Fruit fly (Drosophila melanogaster) whole organism, embryonic: ENCODE measurements around the gene Grip91.
A peak's percentile ranks its signal among the peaks of the same experiment; 100 is the strongest.

Experiments
- Abd-B ChIP-seq: fragments of 200-800 bp; sonication (Bioruptor generic); optimal IDR thresholded peaks from 2 replicates; lab custom pipeline; 2018; ENCODE audit warnings: missing biosample characterization, mild to moderate bottlenecking, missing genetic modification characterization, moderate library complexity
- BEAF-32 ChIP-seq: fragments of 200-800 bp; sonication (Bioruptor generic); optimal IDR thresholded peaks from 3 replicates; lab custom pipeline; 2017; ENCODE audit warnings: missing biosample characterization, missing genetic modification characterization, mild to moderate bottlenecking, moderate library complexity, missing genetic modification reagents
- CG11504 ChIP-seq: fragments of 200-800 bp; sonication (Bioruptor generic); optimal IDR thresholded peaks from 3 replicates; lab custom pipeline; 2019; ENCODE audit warnings: missing biosample characterization, mild to moderate bottlenecking, missing genetic modification characterization, moderate library complexity
- CG12155 ChIP-seq: fragments of 200-800 bp; sonication (Bioruptor generic); optimal IDR thresholded peaks from 3 replicates; lab custom pipeline; 2016; ENCODE audit warnings: missing biosample characterization, missing genetic modification characterization
- CG13424 ChIP-seq: fragments of 200-800 bp; sonication (Bioruptor generic); optimal IDR thresholded peaks from 2 replicates; lab custom pipeline; 2019; ENCODE audit warnings: missing biosample characterization, mild to moderate bottlenecking, missing genetic modification characterization, moderate library complexity
- CG13624 ChIP-seq: fragments of 200-800 bp; sonication (Bioruptor generic); optimal IDR thresholded peaks from 2 replicates; lab custom pipeline; 2016; ENCODE audit warnings: missing biosample characterization, missing genetic modification characterization
- CG15073 ChIP-seq: fragments of 200-800 bp; sonication (Bioruptor generic); optimal IDR thresholded peaks from 2 replicates; lab custom pipeline; 2016; ENCODE audit warnings: missing biosample characterization, missing genetic modification characterization
- CG15696 ChIP-seq: fragments of 200-800 bp; sonication (Bioruptor generic); optimal IDR thresholded peaks from 2 replicates; lab custom pipeline; 2019; ENCODE audit warnings: missing biosample characterization, mild to moderate bottlenecking, missing genetic modification characterization, moderate library complexity
- CG16863 ChIP-seq: fragments of 200-800 bp; sonication (Bioruptor generic); optimal IDR thresholded peaks from 3 replicates; lab custom pipeline; 2016; ENCODE audit warnings: missing biosample characterization, missing genetic modification characterization
- CG18764 ChIP-seq: fragments of 200-800 bp; sonication (Bioruptor generic); optimal IDR thresholded peaks from 3 replicates; lab custom pipeline; 2016; ENCODE audit warnings: missing biosample characterization, missing genetic modification characterization
- CG3163 ChIP-seq: fragments of 200-800 bp; sonication (Bioruptor generic); optimal IDR thresholded peaks from 3 replicates; lab custom pipeline; 2016; ENCODE audit warnings: missing biosample characterization, missing genetic modification characterization
- CG34376 ChIP-seq: fragments of 200-800 bp; sonication (Bioruptor generic); optimal IDR thresholded peaks from 2 replicates; lab custom pipeline; 2018; ENCODE audit warnings: missing biosample characterization, mild to moderate bottlenecking, missing genetic modification characterization
- CG43689 ChIP-seq: fragments of 200-800 bp; sonication (Bioruptor generic); IDR thresholded peaks from 2 replicates; pipeline ENCODE4 v1.3.6; 2022; ENCODE audit warnings: missing biosample characterization, missing genetic modification characterization
- CG4404 ChIP-seq: fragments of 200-800 bp; sonication (Bioruptor generic); IDR thresholded peaks from 2 replicates; pipeline ENCODE4 v1.3.6; 2022; ENCODE audit warnings: missing biosample characterization, missing genetic modification characterization
- CG4707 ChIP-seq: fragments of 200-800 bp; sonication (Bioruptor generic); optimal IDR thresholded peaks from 2 replicates; lab custom pipeline; 2018; ENCODE audit warnings: missing biosample characterization, mild to moderate bottlenecking, missing genetic modification characterization, moderate library complexity
- CG6689 ChIP-seq: fragments of 200-800 bp; sonication (Bioruptor generic); IDR thresholded peaks from 2 replicates; pipeline ENCODE4 v1.3.6; 2022; ENCODE audit warnings: missing biosample characterization, missing genetic modification characterization
- CG7556 ChIP-seq: fragments of 200-800 bp; sonication (Bioruptor generic); optimal IDR thresholded peaks from 2 replicates; lab custom pipeline; 2017; ENCODE audit warnings: missing biosample characterization, mild to moderate bottlenecking, missing genetic modification characterization
- CG8478 ChIP-seq: fragments of >200 bp; optimal IDR thresholded peaks from 2 replicates; lab custom pipeline; 2018
- Deaf1 ChIP-seq: fragments of 200-800 bp; optimal IDR thresholded peaks from 3 replicates; lab custom pipeline; 2019; ENCODE audit warnings: missing biosample characterization, mild to moderate bottlenecking, missing genetic modification characterization, moderate library complexity
- Drgx ChIP-seq: fragments of 200-800 bp; sonication (Bioruptor generic); IDR thresholded peaks from 2 replicates; pipeline ENCODE4 v1.3.6; 2022; ENCODE audit warnings: missing biosample characterization, missing genetic modification characterization
- E2f2 ChIP-seq: fragments of 200-800 bp; sonication (Bioruptor generic); IDR thresholded peaks from 2 replicates; pipeline ENCODE4 v1.3.6; 2022; ENCODE audit warnings: missing biosample characterization, missing genetic modification characterization
- Ets97D ChIP-seq: fragments of 200-800 bp; sonication (Bioruptor generic); optimal IDR thresholded peaks from 3 replicates; lab custom pipeline; 2016; ENCODE audit warnings: missing biosample characterization, missing genetic modification characterization
- Hmr ChIP-seq: fragments of 200-800 bp; sonication (Bioruptor generic); optimal IDR thresholded peaks from 3 replicates; lab custom pipeline; 2017; ENCODE audit warnings: mild to moderate bottlenecking, missing biosample characterization, missing genetic modification reagents, missing genetic modification characterization
- Hr78 ChIP-seq, 2 experiments: fragments of 200-800 bp in 1 of 2; fragments of >200 bp in 1 of 2; sonication (Bioruptor generic) in 1 of 2; optimal IDR thresholded peaks; 2 replicates each; lab custom pipeline; 2017 to 2019; ENCODE audit warnings: missing biosample characterization in 2 of 2, missing genetic modification characterization in 2 of 2, mild to moderate bottlenecking in 1 of 2, moderate library complexity in 1 of 2
- Hsf ChIP-seq: fragments of 200-800 bp; sonication (Bioruptor generic); optimal IDR thresholded peaks from 3 replicates; lab custom pipeline; 2016; ENCODE audit warnings: missing biosample characterization, missing genetic modification characterization
- Mad ChIP-seq: fragments of 200-800 bp; sonication (Bioruptor generic); optimal IDR thresholded peaks from 2 replicates; lab custom pipeline; 2016; ENCODE audit warnings: missing biosample characterization, missing genetic modification characterization
- Med ChIP-seq: fragments of 200-800 bp; sonication (Bioruptor generic); peaks from one replicate; lab custom pipeline; 2016; ENCODE audit warnings: missing biosample characterization, missing genetic modification characterization, mild to moderate bottlenecking, inconsistent platforms, moderate library complexity
- Meics ChIP-seq: fragments of 200-800 bp; sonication (Bioruptor generic); optimal IDR thresholded peaks from 2 replicates; lab custom pipeline; 2017; ENCODE audit warnings: missing biosample characterization, mild to moderate bottlenecking, missing genetic modification characterization
- Nf-YA ChIP-seq: fragments of 200-800 bp; sonication (Bioruptor generic); IDR thresholded peaks from 2 replicates; pipeline ENCODE4 v1.3.6; 2022; ENCODE audit warnings: missing biosample characterization, missing genetic modification characterization
- Oaz ChIP-seq: fragments of 200-800 bp; sonication (Bioruptor generic); IDR thresholded peaks from 2 replicates; pipeline ENCODE4 v1.3.6; 2022; ENCODE audit warnings: missing biosample characterization, missing genetic modification characterization
- Opbp ChIP-seq: fragments of 200-800 bp; sonication (Bioruptor generic); IDR thresholded peaks from 3 replicates; pipeline ENCODE4 v1.3.6; 2022; ENCODE audit warnings: missing biosample characterization, missing genetic modification characterization; ENCODE audit not compliant: partially characterized antibody
- Ravus ChIP-seq: fragments of 200-800 bp; sonication (Bioruptor generic); IDR thresholded peaks from 2 replicates; pipeline ENCODE4 v1.3.6; 2022; ENCODE audit warnings: missing biosample characterization, missing genetic modification characterization
- Ssrp ChIP-seq: fragments of 200-800 bp; sonication (Bioruptor generic); optimal IDR thresholded peaks from 2 replicates; lab custom pipeline; 2018; ENCODE audit warnings: missing biosample characterization, mild to moderate bottlenecking, missing genetic modification characterization, moderate library complexity
- bcd ChIP-seq: fragments of 200-800 bp; sonication (Bioruptor generic); optimal IDR thresholded peaks from 2 replicates; lab custom pipeline; 2017; ENCODE audit warnings: missing biosample characterization, mild to moderate bottlenecking, missing genetic modification characterization
- ci ChIP-seq: fragments of 200-800 bp; sonication (Bioruptor generic); IDR thresholded peaks from 3 replicates; pipeline ENCODE4 v1.3.6; 2022; ENCODE audit warnings: missing biosample characterization, missing genetic modification characterization
- crol ChIP-seq: fragments of 200-800 bp; sonication (Bioruptor generic); IDR thresholded peaks from 2 replicates; pipeline ENCODE4 v1.3.6; 2022; ENCODE audit warnings: missing biosample characterization, missing genetic modification characterization
- dan ChIP-seq: fragments of 200-800 bp; sonication (Bioruptor generic); IDR thresholded peaks from 2 replicates; pipeline ENCODE4 v1.3.6; 2022; ENCODE audit warnings: missing biosample characterization, missing genetic modification characterization
- gsb ChIP-seq: fragments of 200-800 bp; sonication (Bioruptor generic); IDR thresholded peaks from 2 replicates; pipeline ENCODE4 v1.3.6; 2022; ENCODE audit warnings: missing biosample characterization, missing genetic modification characterization
- insv ChIP-seq, 2 experiments: fragments of 200-800 bp; sonication (Bioruptor generic); optimal IDR thresholded peaks; 3 replicates each; lab custom pipeline; 2016 to 2018; ENCODE audit warnings: missing biosample characterization in 2 of 2, missing genetic modification characterization in 2 of 2
- psq ChIP-seq: fragments of 200-800 bp; sonication (Bioruptor generic); optimal IDR thresholded peaks from 2 replicates; lab custom pipeline; 2017; ENCODE audit warnings: missing biosample characterization, missing genetic modification characterization
- pum ChIP-seq: fragments of 200-800 bp; sonication (Bioruptor generic); optimal IDR thresholded peaks from 2 replicates; lab custom pipeline; 2016; ENCODE audit warnings: missing biosample characterization, missing genetic modification characterization
- sens ChIP-seq: fragments of 200-800 bp; sonication (Bioruptor generic); peaks from one replicate; lab custom pipeline; 2016; ENCODE audit warnings: missing biosample characterization, missing genetic modification characterization
- tna ChIP-seq: fragments of 200-800 bp; sonication (Bioruptor generic); IDR thresholded peaks from 2 replicates; pipeline ENCODE4 v1.3.6; 2022; ENCODE audit warnings: missing biosample characterization, missing genetic modification characterization; ENCODE audit not compliant: partially characterized antibody
- twi ChIP-seq: fragments of 200-800 bp; optimal IDR thresholded peaks from 2 replicates; lab custom pipeline; 2019; ENCODE audit warnings: missing biosample characterization, mild to moderate bottlenecking, missing genetic modification characterization, moderate library complexity

The Grip91 gene

DNA sequence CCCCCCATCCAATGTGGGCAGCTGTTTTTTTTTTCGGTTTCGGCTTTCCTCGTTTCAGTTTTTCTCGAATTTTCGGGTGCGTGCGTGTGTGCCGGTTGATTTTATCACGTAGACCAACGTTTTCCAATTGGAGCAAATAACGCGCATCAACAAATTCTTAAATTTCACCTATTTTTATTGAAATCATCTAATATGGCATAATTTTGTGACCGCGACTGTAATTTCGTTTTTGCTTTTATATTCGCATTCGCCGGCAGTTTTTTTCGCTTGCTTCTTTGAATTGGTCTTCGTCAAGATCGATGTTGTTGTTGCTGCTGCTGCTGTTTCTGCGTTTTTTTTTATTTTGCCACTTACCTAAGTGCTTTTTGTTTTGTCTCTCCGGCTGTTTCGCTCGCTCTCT, 10.0 kb upstream of the Grip91 start (continued):
- TF ChIP-seq Drgx (GFP tag; lab: Robert Waterston, UW), result peak; percentile 60
- no peak for TF ChIP-seq Oaz (GFP tag; lab: Robert Waterston, UW)
- peak in 1 of 2 experiments; percentile 69 for TF ChIP-seq insv (GFP tag; optimal IDR thresholded peaks at IDR 0.05; lab: Kevin White, UChicago)
- TF ChIP-seq Hmr (GFP tag; lab: Kevin White, UChicago), result no peak
- TF ChIP-seq Opbp, result no peak
- TF ChIP-seq tna (GFP tag; lab: Robert Waterston, UW), result no peak
- no peak for TF ChIP-seq Ets97D
- no peak for TF ChIP-seq twi (tag; lab: Kevin White, UChicago)
- no peak for TF ChIP-seq CG3163 (GFP tag; lab: Kevin White, UChicago)
- TF ChIP-seq Med (GFP tag; lab: Kevin White, UChicago), result no peak
- TF ChIP-seq CG12155, result no peak
- TF ChIP-seq ci (GFP tag; lab: Robert Waterston, UW), result no peak
- TF ChIP-seq CG4707 (GFP tag; lab: Kevin White, UChicago), result no peak
- TF ChIP-seq crol (GFP tag; lab: Robert Waterston, UW), result no peak
- no peak for TF ChIP-seq dan (GFP tag; lab: Robert Waterston, UW)
- TF ChIP-seq Hr78 (GFP tag; optimal IDR thresholded peaks at IDR 0.05; lab: Kevin White, UChicago), result no peak
- TF ChIP-seq CG43689 (GFP tag; lab: Robert Waterston, UW), result no peak
- TF ChIP-seq bcd (GFP tag; lab: Kevin White, UChicago), result no peak
- peak; percentile 50 for TF ChIP-seq psq (GFP tag; lab: Kevin White, UChicago)
- peak; percentile 12 for TF ChIP-seq Meics
- no peak for TF ChIP-seq CG8478 (lab: Kevin White, UChicago)
- no peak for TF ChIP-seq Abd-B (GFP tag; lab: Kevin White, UChicago)
- TF ChIP-seq BEAF-32, result no peak
- TF ChIP-seq Nf-YA (GFP tag; lab: Robert Waterston, UW), result no peak
- TF ChIP-seq sens (GFP tag; lab: Kevin White, UChicago), result no peak
- TF ChIP-seq CG6689, result no peak
- TF ChIP-seq CG13424, result no peak
- no peak for TF ChIP-seq gsb (GFP tag; lab: Robert Waterston, UW)
- no peak for TF ChIP-seq CG16863 (GFP tag; lab: Kevin White, UChicago)
- TF ChIP-seq CG18764, result no peak
- TF ChIP-seq Ravus (GFP tag; lab: Robert Waterston, UW), result no peak
- TF ChIP-seq, all 482 proteins: peak for 23

DNA sequence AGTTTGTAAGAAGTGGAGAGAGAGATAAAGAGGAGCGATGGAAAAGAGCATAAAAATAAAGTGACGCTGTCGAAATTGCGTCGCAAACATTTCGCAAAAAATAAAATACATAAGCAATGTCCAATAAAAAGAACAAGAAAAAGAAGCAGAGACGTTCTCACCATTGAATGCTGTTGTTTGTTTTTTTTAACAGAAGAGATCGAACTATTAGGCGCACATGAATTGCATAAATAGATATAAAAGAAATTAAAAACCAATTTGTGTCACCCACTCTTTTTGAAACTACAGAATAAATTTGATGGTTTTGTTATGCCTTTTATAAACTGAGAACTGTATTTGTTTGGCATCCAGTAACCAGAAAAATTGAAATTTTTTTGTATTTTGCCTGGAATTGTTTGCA, 9.3 kb upstream of the Grip91 start:
- no peak for TF ChIP-seq CG34376 (GFP tag; lab: Kevin White, UChicago)
- no peak for TF ChIP-seq Hsf
- TF ChIP-seq CG15696, result no peak
- no peak for TF ChIP-seq CG15073
- TF ChIP-seq E2f2 (GFP tag; lab: Robert Waterston, UW), result no peak
- TF ChIP-seq pum (GFP tag; lab: Kevin White, UChicago), result no peak
- peak; percentile 5 for TF ChIP-seq sens (GFP tag; lab: Kevin White, UChicago)
- TF ChIP-seq CG13624 (GFP tag; lab: Kevin White, UChicago), result peak; percentile 1
- no peak for TF ChIP-seq CG7556 (GFP tag; lab: Kevin White, UChicago)
- no peak for TF ChIP-seq Deaf1
- no peak for TF ChIP-seq CG11504 (tag; lab: Kevin White, UChicago)
- TF ChIP-seq Mad (GFP tag; lab: Kevin White, UChicago), result no peak
- no peak for TF ChIP-seq CG4404
- no peak for TF ChIP-seq Ssrp (tag; lab: Kevin White, UChicago)
- TF ChIP-seq, all 482 proteins: peak for 2
